Worm (Caenorhabditis elegans) whole organism, young adult: ENCODE data around the gene skp-1.

Source experiments
- F22D6.2 ChIP-seq: sonication (generic microtip); optimal IDR thresholded peaks from 2 replicates; lab custom pipeline; 2016; ENCODE audit warnings: mild to moderate bottlenecking, missing genetic modification characterization, missing compliant biosample characterization
- F33H1.4 ChIP-seq: fragments of 200-800 bp; sonication (Bioruptor generic); IDR thresholded peaks from 2 replicates; pipeline ENCODE4 v1.3.6; 2022; ENCODE audit warnings: missing genetic modification reagents, missing genetic modification characterization, missing compliant biosample characterization
- F49E8.2 ChIP-seq: sonication (generic microtip); optimal IDR thresholded peaks from 3 replicates; lab custom pipeline; 2017; ENCODE audit warnings: missing genetic modification characterization, mild to moderate bottlenecking, missing compliant biosample characterization, antibody characterized with exemption, moderate library complexity; ENCODE audit not compliant: insufficient read depth
- Y79H2A.3 ChIP-seq: fragments of 200-800 bp; sonication (Bioruptor generic); conservative IDR thresholded peaks from 2 replicates; pipeline ENCODE4 v1.3.6; 2022; ENCODE audit warnings: missing genetic modification reagents, missing genetic modification characterization, missing compliant biosample characterization
- Y95B8A.8 ChIP-seq: fragments of 200-800 bp; sonication (Bioruptor generic); IDR thresholded peaks from 2 replicates; pipeline ENCODE4 v1.3.6; 2022; ENCODE audit warnings: missing genetic modification reagents, missing genetic modification characterization, missing compliant biosample characterization
- ZK185.1 ChIP-seq: sonication (generic microtip); optimal IDR thresholded peaks from 2 replicates; lab custom pipeline; 2016; ENCODE audit warnings: mild to moderate bottlenecking, missing genetic modification characterization, missing compliant biosample characterization; ENCODE audit not compliant: poor library complexity, severe bottlenecking
- ama-1 ChIP-seq, 3 experiments: fragments of 150-350 bp in 1 of 3; sonication (generic microtip) in 2 of 3; optimal IDR thresholded peaks; 2 replicates each; lab custom pipeline; 2014 to 2018; ENCODE audit warnings: missing biosample characterization in 2 of 3, missing genetic modification characterization in 2 of 3, missing genetic modification reagents in 2 of 3
- aptf-3 ChIP-seq: fragments of 200-800 bp; sonication (Bioruptor generic); IDR thresholded peaks from 2 replicates; pipeline ENCODE4 v1.3.6; 2022; ENCODE audit warnings: missing genetic modification characterization, missing compliant biosample characterization
- attf-3 ChIP-seq: fragments of 200-800 bp; sonication (Bioruptor generic); conservative IDR thresholded peaks from 2 replicates; pipeline ENCODE4 v1.3.6; 2022; ENCODE audit warnings: missing genetic modification reagents, missing genetic modification characterization, missing compliant biosample characterization
- attf-6 ChIP-seq: fragments of 200-800 bp; sonication (Bioruptor generic); IDR thresholded peaks from 2 replicates; pipeline ENCODE4 v1.3.6; 2022; ENCODE audit warnings: missing genetic modification reagents, missing genetic modification characterization, missing compliant biosample characterization
- ceh-27 ChIP-seq: fragments of 200-800 bp; sonication (Bioruptor generic); optimal IDR thresholded peaks from 2 replicates; lab custom pipeline; 2018; ENCODE audit warnings: mild to moderate bottlenecking, missing genetic modification characterization, moderate library complexity, missing compliant biosample characterization
- ceh-40 ChIP-seq: fragments of 200-800 bp; sonication (Bioruptor generic); IDR thresholded peaks from 2 replicates; pipeline ENCODE4 v1.3.6; 2022; ENCODE audit warnings: missing genetic modification characterization, missing compliant biosample characterization
- ceh-58 ChIP-seq: fragments of 200-800 bp; sonication (Bioruptor generic); IDR thresholded peaks from 2 replicates; pipeline ENCODE4 v1.3.6; 2022; ENCODE audit warnings: missing genetic modification characterization, missing compliant biosample characterization
- die-1 ChIP-seq: sonication (generic microtip); optimal IDR thresholded peaks from 2 replicates; lab custom pipeline; 2016; ENCODE audit warnings: missing genotype, mild to moderate bottlenecking, missing genetic modification characterization, missing compliant biosample characterization
- dox-1 ChIP-seq: fragments of 200-800 bp; sonication (Bioruptor generic); IDR thresholded peaks from 2 replicates; pipeline ENCODE4 v1.3.6; 2022; ENCODE audit warnings: missing genetic modification reagents, missing genetic modification characterization, missing compliant biosample characterization
- dpl-1 ChIP-seq: fragments of 150-350 bp; optimal IDR thresholded peaks from 2 replicates; lab custom pipeline; 2014; ENCODE audit warnings: missing biosample characterization, missing genetic modification reagents, missing genetic modification characterization
- ekl-4 ChIP-seq: fragments of 200-800 bp; sonication (Bioruptor generic); IDR thresholded peaks from 2 replicates; pipeline ENCODE4 v1.3.6; 2022; ENCODE audit warnings: missing genetic modification reagents, missing genetic modification characterization, missing compliant biosample characterization
- gei-17 ChIP-seq: fragments of 200-800 bp; sonication (Bioruptor generic); optimal IDR thresholded peaks from 2 replicates; lab custom pipeline; 2018; ENCODE audit warnings: mild to moderate bottlenecking, missing genetic modification characterization, missing compliant biosample characterization
- hlh-12 ChIP-seq: sonication (generic microtip); optimal IDR thresholded peaks from 2 replicates; lab custom pipeline; 2016; ENCODE audit warnings: missing genetic modification characterization, missing compliant biosample characterization
- hmg-20 ChIP-seq: fragments of 200-800 bp; sonication (Bioruptor generic); IDR thresholded peaks from 2 replicates; pipeline ENCODE4 v1.3.6; 2022; ENCODE audit warnings: missing genetic modification reagents, missing genetic modification characterization, missing compliant biosample characterization
- hsf-1 ChIP-seq: fragments of 200-800 bp; sonication (Bioruptor generic); IDR thresholded peaks from 2 replicates; pipeline ENCODE4 v1.3.6; 2022; ENCODE audit warnings: missing genetic modification reagents, missing genetic modification characterization, missing compliant biosample characterization
- let-526 ChIP-seq: fragments of 200-800 bp; sonication (Bioruptor generic); IDR thresholded peaks from 2 replicates; pipeline ENCODE4 v1.3.6; 2022; ENCODE audit warnings: missing genetic modification reagents, missing genetic modification characterization, missing compliant biosample characterization
- let-607 ChIP-seq, 2 experiments: fragments of 200-800 bp in 1 of 2; sonication (Bioruptor generic) in 1 of 2; sonication (generic microtip) in 1 of 2; optimal IDR thresholded peaks; 2 replicates each; lab custom pipeline; 2016 to 2018; ENCODE audit warnings: mild to moderate bottlenecking in 2 of 2, missing compliant biosample characterization in 2 of 2, missing genetic modification characterization in 2 of 2, moderate library complexity in 2 of 2, missing genotype in 1 of 2
- lir-1 ChIP-seq: fragments of 200-800 bp; sonication (Bioruptor generic); conservative IDR thresholded peaks from 2 replicates; pipeline ENCODE4 v1.3.6; 2022; ENCODE audit warnings: missing genetic modification reagents, missing genetic modification characterization, missing compliant biosample characterization
- lsl-1 ChIP-seq: fragments of 200-800 bp; sonication (Bioruptor generic); optimal IDR thresholded peaks from 2 replicates; lab custom pipeline; 2018; ENCODE audit warnings: mild to moderate bottlenecking, missing genetic modification characterization, moderate library complexity, missing compliant biosample characterization
- madf-6 ChIP-seq: fragments of 200-800 bp; sonication (Bioruptor generic); IDR thresholded peaks from 2 replicates; pipeline ENCODE4 v1.3.6; 2022; ENCODE audit warnings: missing genetic modification reagents, missing genetic modification characterization, missing compliant biosample characterization
- madf-8 ChIP-seq: fragments of 200-800 bp; sonication (Bioruptor generic); conservative IDR thresholded peaks from 2 replicates; pipeline ENCODE4 v1.3.6; 2022; ENCODE audit warnings: missing genetic modification reagents, missing genetic modification characterization, missing compliant biosample characterization
- mcd-1 ChIP-seq: fragments of 200-800 bp; sonication (Bioruptor generic); IDR thresholded peaks from 2 replicates; pipeline ENCODE4 v1.3.6; 2022; ENCODE audit warnings: missing genetic modification reagents, missing genetic modification characterization, missing compliant biosample characterization
- mel-28 ChIP-seq: sonication (generic microtip); optimal IDR thresholded peaks from 2 replicates; lab custom pipeline; 2016; ENCODE audit warnings: borderline replicate concordance, mild to moderate bottlenecking, missing genetic modification characterization, missing compliant biosample characterization
- nhr-120 ChIP-seq: fragments of 200-800 bp; sonication (Bioruptor generic); IDR thresholded peaks from 2 replicates; pipeline ENCODE4 v1.3.6; 2022; ENCODE audit warnings: missing genetic modification characterization, missing compliant biosample characterization
- nhr-27 ChIP-seq: fragments of 200-800 bp; sonication (Bioruptor generic); optimal IDR thresholded peaks from 2 replicates; lab custom pipeline; 2018; ENCODE audit warnings: mild to moderate bottlenecking, missing genetic modification characterization, moderate library complexity, missing compliant biosample characterization
- nhr-80 ChIP-seq: sonication (generic microtip); optimal IDR thresholded peaks from 2 replicates; lab custom pipeline; 2016; ENCODE audit warnings: missing genetic modification characterization, missing compliant biosample characterization
- nhr-90 ChIP-seq: sonication (generic microtip); optimal IDR thresholded peaks from 2 replicates; lab custom pipeline; 2016; ENCODE audit warnings: missing genotype, mild to moderate bottlenecking, missing genetic modification characterization, missing compliant biosample characterization
- repo-1 ChIP-seq: sonication (generic microtip); optimal IDR thresholded peaks from 2 replicates; lab custom pipeline; 2017; ENCODE audit warnings: mild to moderate bottlenecking, missing genetic modification characterization, missing compliant biosample characterization
- rpc-1 ChIP-seq, 2 experiments: fragments of 150-350 bp in 1 of 2; sonication (generic microtip) in 1 of 2; optimal IDR thresholded peaks; 2 replicates each; lab custom pipeline; 2014 to 2018; ENCODE audit warnings: missing biosample characterization in 1 of 2, missing genetic modification characterization in 1 of 2, missing genetic modification reagents in 1 of 2, missing genotype in 1 of 2
- sea-2 ChIP-seq: fragments of 200-800 bp; sonication (Bioruptor generic); IDR thresholded peaks from 2 replicates; pipeline ENCODE4 v1.3.6; 2022; ENCODE audit warnings: missing genetic modification characterization, missing compliant biosample characterization
- snpc-3.4 ChIP-seq: sonication (generic microtip); optimal IDR thresholded peaks from 2 replicates; lab custom pipeline; 2017; ENCODE audit warnings: missing genetic modification characterization, mild to moderate bottlenecking, missing compliant biosample characterization, antibody characterized with exemption, moderate library complexity, missing genotype, missing genetic modification reagents
- tbx-9 ChIP-seq: sonication (generic microtip); optimal IDR thresholded peaks from 2 replicates; lab custom pipeline; 2016; ENCODE audit warnings: borderline replicate concordance, missing genetic modification characterization, inconsistent platforms, missing compliant biosample characterization
- tlf-1 ChIP-seq: fragments of 200-800 bp; sonication (Bioruptor generic); optimal IDR thresholded peaks from 2 replicates; lab custom pipeline; 2018; ENCODE audit warnings: mild to moderate bottlenecking, missing genetic modification characterization, missing compliant biosample characterization
- unc-130 ChIP-seq: sonication (generic microtip); optimal IDR thresholded peaks from 2 replicates; lab custom pipeline; 2016; ENCODE audit warnings: missing genetic modification reagents, missing genetic modification characterization, missing compliant biosample characterization
- ztf-18 ChIP-seq: sonication (generic microtip); optimal IDR thresholded peaks from 2 replicates; lab custom pipeline; 2016; ENCODE audit warnings: missing genotype, mild to moderate bottlenecking, missing genetic modification characterization, missing compliant biosample characterization
- ztf-25 ChIP-seq: fragments of 200-800 bp; sonication (Bioruptor generic); IDR thresholded peaks from 2 replicates; pipeline ENCODE4 v1.3.6; 2022; ENCODE audit warnings: missing genetic modification reagents, missing genetic modification characterization, missing compliant biosample characterization
- ztf-26 ChIP-seq: sonication (generic microtip); optimal IDR thresholded peaks from 2 replicates; lab custom pipeline; 2017; ENCODE audit warnings: missing genetic modification characterization, missing compliant biosample characterization
- ztf-6 ChIP-seq: fragments of 200-800 bp; sonication (Bioruptor generic); IDR thresholded peaks from 2 replicates; pipeline ENCODE4 v1.3.6; 2022; ENCODE audit warnings: missing genetic modification reagents, missing genetic modification characterization, missing compliant biosample characterization

Gene skp-1

ce11 chrV:11605227-11605626, 40.1 kb upstream of the skp-1 start:
- TF ChIP-seq F33H1.4 (GFP tag; lab: Robert Waterston, UW) (no peak), madf-6 (no peak), ztf-6 (GFP tag; lab: Robert Waterston, UW) (no peak), hlh-12 (no peak), nhr-80 (tag; lab: Kevin White, UChicago) (no peak), tlf-1 (GFP tag; lab: Kevin White, UChicago) (no peak)
- TF ChIP-seq, all 124 proteins: peak for 0

- TF ChIP-seq ceh-40 = no peak
- no peak for TF ChIP-seq aptf-3 (GFP tag; lab: Robert Waterston, UW)
- TF ChIP-seq mel-28 (tag; lab: Kevin White, UChicago) = no peak
- TF ChIP-seq snpc-3.4 (tag; lab: Kevin White, UChicago) = no peak
- TF ChIP-seq rpc-1 (optimal IDR thresholded peaks at IDR 0.05; lab: Kevin White, UChicago) = no peak
- no peak for TF ChIP-seq rpc-1 (tag; optimal IDR thresholded peaks at IDR 0.05; lab: Kevin White, UChicago)
- TF ChIP-seq ceh-58 (GFP tag; lab: Robert Waterston, UW) = no peak
- TF ChIP-seq unc-130 (GFP tag; lab: Kevin White, UChicago) = no peak
- TF ChIP-seq nhr-120 (GFP tag; lab: Robert Waterston, UW) = no peak
- TF ChIP-seq nhr-27 (tag; lab: Kevin White, UChicago) = no peak
- no peak for TF ChIP-seq let-526 (GFP tag; lab: Robert Waterston, UW)
- TF ChIP-seq hmg-20 (GFP tag; lab: Robert Waterston, UW) = no peak
- TF ChIP-seq F22D6.2 (tag; lab: Kevin White, UChicago) = no peak
- TF ChIP-seq ztf-25 (GFP tag; lab: Robert Waterston, UW) = no peak
- TF ChIP-seq Y79H2A.3 = no peak
- TF ChIP-seq tbx-9 (tag; lab: Kevin White, UChicago) = no peak
- no peak for TF ChIP-seq ztf-26 (tag; lab: Kevin White, UChicago)
- TF ChIP-seq ZK185.1 = no peak
- no peak for TF ChIP-seq ama-1 (optimal IDR thresholded peaks at IDR 0.05; lab: Kevin White, UChicago)
- TF ChIP-seq ama-1 (GFP tag; optimal IDR thresholded peaks at IDR 0.05; lab: Kevin White, UChicago) = no peak
Observed at ce11 chrV:11606424-11606823, 38.9 kb upstream of the skp-1 start, which contains the start of gene idpp-16. Gene idpp-16, minus strand, starts transcription at chrV:11606524.

- TF ChIP-seq gei-17 (no peak), nhr-27 (tag; lab: Kevin White, UChicago) (no peak), dpl-1 (GFP tag; lab: Kevin White, UChicago) (no peak), repo-1 (tag; lab: Kevin White, UChicago) (no peak), hsf-1 (GFP tag; lab: Robert Waterston, UW) (no peak), attf-6 (GFP tag; lab: Robert Waterston, UW) (no peak), ekl-4 (GFP tag; lab: Robert Waterston, UW) (no peak), lir-1 (no peak), nhr-120 (GFP tag; lab: Robert Waterston, UW) (no peak), dox-1 (no peak), F49E8.2 (tag; lab: Kevin White, UChicago) (no peak), ceh-27 (GFP tag; lab: Kevin White, UChicago) (no peak), attf-3 (no peak)
Observed at ce11 chrV:11610049-11610448, 35.2 kb upstream of the skp-1 start, which contains the start of gene piit-1. Gene piit-1, minus strand, starts transcription at chrV:11610149.

- TF ChIP-seq F33H1.4 (GFP tag; lab: Robert Waterston, UW) = peak; percentile 64
- no peak for TF ChIP-seq hlh-12
- TF ChIP-seq nhr-90 (tag; lab: Kevin White, UChicago) = peak; percentile 9
- peak; percentile 67 for TF ChIP-seq lsl-1
- TF ChIP-seq ztf-6 (GFP tag; lab: Robert Waterston, UW) = no peak
- peak; percentile 14 for TF ChIP-seq die-1 (tag; lab: Kevin White, UChicago)
- peak; percentile 84 for TF ChIP-seq madf-8
- TF ChIP-seq dpl-1 (GFP tag; lab: Kevin White, UChicago) = peak; percentile 77
- TF ChIP-seq aptf-3 (GFP tag; lab: Robert Waterston, UW) = no peak
- TF ChIP-seq ztf-18 = peak; percentile 67
- TF ChIP-seq let-607 (tag; optimal IDR thresholded peaks at IDR 0.05; lab: Kevin White, UChicago) = peak in 1 of 2 experiments; percentile 22
- 0 out of 2 replicates have a peak, but pooled peaks have one; percentile 25 for TF ChIP-seq Y95B8A.8
- TF ChIP-seq mcd-1 (GFP tag; lab: Robert Waterston, UW) = peak; percentile 76
- peak; percentile 93 for TF ChIP-seq madf-6
- TF ChIP-seq sea-2 (GFP tag; lab: Robert Waterston, UW) = no peak
Observed at ce11 chrV:11610481-11610880, 34.8 kb upstream of the skp-1 start, which contains the start of gene sas-5. Gene sas-5, plus strand, starts transcription at chrV:11610737.
